Worm (Caenorhabditis elegans): ENCODE data around the gene C17H12.10.
A peak's percentile ranks its signal among the peaks of the same experiment; 100 is the strongest.

The C17H12.10 gene

DNA sequence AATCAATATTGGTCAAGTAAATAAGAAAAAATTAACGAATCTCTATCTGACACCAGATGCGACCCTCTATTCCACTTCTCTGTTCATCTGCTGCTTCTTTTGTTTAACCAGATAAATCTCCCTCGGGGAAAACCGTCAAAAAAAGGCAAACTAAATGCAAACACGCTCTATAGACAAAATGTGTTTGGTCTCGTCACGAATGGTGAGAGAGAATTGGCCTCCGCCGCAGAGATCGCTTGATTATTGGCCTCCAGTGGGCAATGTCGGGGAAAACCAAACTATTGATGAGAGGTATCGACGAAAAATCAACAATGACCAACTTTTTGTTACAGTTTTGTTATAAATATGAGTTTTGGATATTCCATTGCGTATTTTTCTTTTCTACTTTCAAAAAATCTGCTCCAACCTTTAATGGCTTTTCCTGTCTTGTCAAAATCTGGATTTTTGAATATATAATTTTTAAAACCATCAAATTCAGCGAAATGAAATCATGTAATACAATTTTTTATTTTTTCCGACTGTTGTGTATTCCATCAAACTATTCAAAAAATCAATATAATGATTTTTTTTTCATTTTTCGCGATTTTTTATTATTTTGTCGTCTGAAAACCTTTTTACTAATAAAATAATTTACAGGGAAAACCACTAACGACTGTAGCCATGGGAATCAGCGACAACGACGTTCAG is 16.0 kb upstream of the C17H12.10 start, which contains the start of the genes C17H12.2 and vha-8 (continued):
- TF ChIP-seq elt-1 (tag; optimal IDR thresholded peaks at IDR 0.05; ENCODE audit: borderline replicate concordance, insufficient read depth) = peak; percentile 34

DNA sequence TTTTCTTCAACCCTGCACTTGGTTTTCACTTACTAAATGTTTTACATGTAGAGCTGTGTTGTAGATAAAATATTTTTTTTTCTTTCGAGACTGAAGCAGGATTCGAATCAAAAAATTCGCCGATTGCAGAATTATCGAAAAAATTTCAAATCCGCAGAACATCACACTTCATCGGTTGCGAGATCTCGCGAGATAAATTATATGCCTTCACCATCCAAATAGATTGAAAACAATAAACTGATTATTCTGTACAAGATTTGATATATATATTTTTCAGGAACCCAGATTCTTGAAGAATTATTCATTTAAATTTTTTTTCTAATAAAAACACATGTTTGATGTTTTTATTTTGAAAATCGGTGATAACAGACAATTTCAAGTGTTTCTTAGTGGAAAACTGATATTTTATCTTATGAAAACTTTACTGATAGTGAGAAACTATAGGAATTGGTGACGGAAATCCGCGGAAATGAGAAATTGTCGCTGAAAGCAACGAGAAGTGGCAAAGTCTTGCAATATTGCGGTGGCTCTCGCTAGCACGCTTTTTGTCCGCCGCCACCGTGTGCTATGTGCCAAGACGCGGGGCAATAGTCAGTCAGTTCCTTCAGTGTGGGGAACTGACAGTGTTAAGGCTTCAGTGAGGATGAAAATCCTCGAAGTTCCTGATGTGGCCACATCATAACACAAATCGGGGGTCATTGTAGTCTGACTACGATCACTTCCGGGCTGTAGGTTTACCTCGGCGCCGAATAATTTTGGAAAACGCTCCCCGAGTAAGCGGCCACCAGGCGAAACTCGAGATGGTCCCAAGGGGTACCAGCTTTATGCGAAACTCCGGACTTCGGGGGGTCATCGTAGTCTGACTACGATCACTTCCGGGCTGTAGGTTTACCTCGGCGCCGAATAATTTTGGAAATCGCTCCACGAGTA is 14.0 kb upstream of the C17H12.10 start:
- TF ChIP-seq ceh-83 (GFP tag; optimal IDR thresholded peaks at IDR 0.05) (no peak), pha-4 (tag; optimal IDR thresholded peaks at IDR 0.05) (no peak), nhr-12 (tag; optimal IDR thresholded peaks at IDR 0.05) (no peak), flh-1 (GFP tag; optimal IDR thresholded peaks at IDR 0.05) (no peak), snpc-4 (tag; optimal IDR thresholded peaks at IDR 0.05) (no peak), lsy-2 (tag; optimal IDR thresholded peaks at IDR 0.05) (no peak), M03D4.4 (tag; optimal IDR thresholded peaks at IDR 0.05) (no peak), ztf-11 (tag; optimal IDR thresholded peaks at IDR 0.05) (no peak), blmp-1 (tag; optimal IDR thresholded peaks at IDR 0.05) (no peak), sptf-1 (tag; optimal IDR thresholded peaks at IDR 0.05) (no peak), nhr-28 (tag; optimal IDR thresholded peaks at IDR 0.05) (no peak), mep-1 (tag; optimal IDR thresholded peaks at IDR 0.05) (no peak), tbx-8 (GFP tag; optimal IDR thresholded peaks at IDR 0.05) (no peak), unc-39 (tag; optimal IDR thresholded peaks at IDR 0.05) (no peak), sem-2 (GFP tag; optimal IDR thresholded peaks at IDR 0.05) (no peak), cnd-1 (tag; optimal IDR thresholded peaks at IDR 0.05) (no peak), elt-1 (tag; optimal IDR thresholded peaks at IDR 0.05; ENCODE audit: borderline replicate concordance, insufficient read depth) (no peak), ces-1 (GFP tag; optimal IDR thresholded peaks at IDR 0.05) (no peak), zip-8 (tag; optimal IDR thresholded peaks at IDR 0.05) (no peak)

DNA sequence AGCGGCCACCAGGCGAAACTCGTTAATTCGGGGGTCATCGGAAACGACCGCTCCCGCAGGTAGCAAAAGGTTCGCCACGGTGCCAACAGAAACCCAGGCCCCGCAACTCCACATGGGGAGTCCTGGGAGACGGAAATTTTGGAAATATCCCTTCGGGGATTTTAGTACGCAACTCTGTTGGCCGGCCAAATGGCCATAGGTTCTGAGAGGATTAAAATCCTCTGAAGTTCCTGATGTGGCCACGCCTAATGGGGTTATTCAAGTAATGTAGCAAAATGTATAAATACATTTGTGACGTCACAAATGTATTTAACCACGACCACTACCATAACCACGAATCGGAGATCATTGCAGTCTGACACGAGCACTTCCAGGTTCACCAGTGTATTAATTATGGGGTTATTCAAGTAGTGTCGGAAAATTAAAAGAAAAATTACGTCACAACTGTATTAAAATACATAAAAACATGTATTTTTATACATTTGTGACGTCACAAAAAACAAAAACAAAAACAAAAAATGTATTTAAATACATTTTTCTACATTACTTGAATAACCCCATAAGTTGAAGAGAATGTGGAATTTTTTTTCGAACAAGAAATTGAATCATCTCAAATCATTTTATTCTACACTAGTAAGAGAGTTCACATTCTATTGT is 13.2 kb upstream of the C17H12.10 start:
- TF ChIP-seq bed-3 (GFP tag; optimal IDR thresholded peaks at IDR 0.05) (no peak), flh-1 (GFP tag; optimal IDR thresholded peaks at IDR 0.05) (no peak), ceh-83 (GFP tag; optimal IDR thresholded peaks at IDR 0.05) (no peak), unc-120 (tag; optimal IDR thresholded peaks at IDR 0.05; ENCODE audit: poor library complexity, severe bottlenecking) (no peak), nhr-2 (tag; optimal IDR thresholded peaks at IDR 0.05) (no peak), unc-39 (tag; optimal IDR thresholded peaks at IDR 0.05) (no peak), mep-1 (tag; optimal IDR thresholded peaks at IDR 0.05) (no peak), lin-32 (GFP tag; optimal IDR thresholded peaks at IDR 0.05) (no peak), mab-5 (tag; optimal IDR thresholded peaks at IDR 0.05) (no peak), nhr-237 (tag; optimal IDR thresholded peaks at IDR 0.05) (no peak), tbx-8 (GFP tag; optimal IDR thresholded peaks at IDR 0.05) (no peak), elt-1 (tag; optimal IDR thresholded peaks at IDR 0.05; ENCODE audit: borderline replicate concordance, insufficient read depth) (no peak), cnd-1 (tag; optimal IDR thresholded peaks at IDR 0.05) (no peak), zip-8 (tag; optimal IDR thresholded peaks at IDR 0.05) (peak; percentile 96), ces-1 (GFP tag; optimal IDR thresholded peaks at IDR 0.05) (peak; percentile 0), ceh-39 (tag; optimal IDR thresholded peaks at IDR 0.05) (no peak), nhr-76 (tag; optimal IDR thresholded peaks at IDR 0.05) (no peak)

DNA sequence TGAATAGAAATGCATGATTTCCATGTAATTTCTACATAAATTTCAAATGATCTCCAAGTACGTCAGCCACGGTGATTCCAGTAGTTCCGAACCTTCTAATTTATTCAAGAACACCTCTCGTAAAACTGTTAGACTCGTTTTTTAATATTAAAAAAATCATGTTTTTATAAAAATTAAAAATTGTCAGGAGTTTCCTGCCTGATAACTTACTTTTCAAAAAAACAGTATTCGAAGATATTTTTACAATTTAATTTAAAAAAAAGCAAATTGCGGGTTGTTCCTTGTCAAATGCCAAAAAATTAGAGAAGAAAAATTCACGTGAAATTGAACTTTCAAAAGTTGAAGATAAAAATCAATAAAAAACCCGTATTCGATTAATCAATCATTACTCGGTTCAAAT is 11.1 kb upstream of the C17H12.10 start, which contains the start of the genes C17H12.3 and C17H12.12:
Gene C17H12.3 (minus strand): TSS at position 101 of the 400 bp plus-strand sequence.
Gene C17H12.12 (plus strand): TSS at position 396 of the 400 bp plus-strand sequence.
- TF ChIP-seq mep-1 (tag; optimal IDR thresholded peaks at IDR 0.05) (no peak), bed-3 (GFP tag; optimal IDR thresholded peaks at IDR 0.05) (no peak), M03D4.4 (tag; optimal IDR thresholded peaks at IDR 0.05) (no peak), lin-32 (GFP tag; optimal IDR thresholded peaks at IDR 0.05) (no peak)

DNA sequence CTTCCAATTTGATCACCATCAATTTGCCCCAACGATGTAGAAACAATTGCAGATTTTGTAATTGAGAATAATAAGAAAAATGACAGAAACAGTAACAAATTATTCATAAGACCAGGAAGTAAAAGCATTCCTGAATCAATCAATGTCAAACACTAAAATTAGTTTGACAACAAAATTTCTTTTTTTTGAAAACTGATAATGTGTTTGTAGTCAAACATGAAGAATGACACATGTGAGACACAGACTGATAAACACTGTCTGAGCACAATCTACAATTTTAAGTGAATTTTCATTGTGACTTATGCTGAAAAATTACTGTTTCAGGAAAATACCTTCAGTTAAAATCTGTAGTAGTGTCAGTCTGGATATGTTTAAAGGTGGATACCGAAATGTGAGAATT is 4.5 kb upstream of the C17H12.10 start, which contains the start of the genes cest-4 and C17H12.11:
Gene cest-4 (minus strand): TSS at position 206 of the 400 bp plus-strand sequence.
Gene C17H12.11 (plus strand): TSS at position 256 of the 400 bp plus-strand sequence.
- TF ChIP-seq ceh-43 (GFP tag; optimal IDR thresholded peaks at IDR 0.05) = no peak
- TF ChIP-seq hlh-1 (tag; optimal IDR thresholded peaks at IDR 0.05) = no peak
- no peak for TF ChIP-seq sem-2 (GFP tag; optimal IDR thresholded peaks at IDR 0.05)
- TF ChIP-seq ces-1 (GFP tag; optimal IDR thresholded peaks at IDR 0.05) = no peak
- no peak for TF ChIP-seq ceh-39 (tag; optimal IDR thresholded peaks at IDR 0.05)
- TF ChIP-seq lsy-2 (tag; optimal IDR thresholded peaks at IDR 0.05) = no peak
- TF ChIP-seq pha-4 (tag; optimal IDR thresholded peaks at IDR 0.05) = no peak
- no peak for TF ChIP-seq snpc-4 (tag; optimal IDR thresholded peaks at IDR 0.05)
- TF ChIP-seq zip-8 (tag; optimal IDR thresholded peaks at IDR 0.05) = no peak
- no peak for TF ChIP-seq cnd-1 (tag; optimal IDR thresholded peaks at IDR 0.05)
- no peak for TF ChIP-seq mls-2 (tag; optimal IDR thresholded peaks at IDR 0.05)
- TF ChIP-seq mep-1 (tag; optimal IDR thresholded peaks at IDR 0.05) = no peak
- TF ChIP-seq nhr-76 (tag; optimal IDR thresholded peaks at IDR 0.05) = no peak
- no peak for TF ChIP-seq nhr-2 (tag; optimal IDR thresholded peaks at IDR 0.05)
- no peak for TF ChIP-seq unc-120 (tag; optimal IDR thresholded peaks at IDR 0.05; ENCODE audit: poor library complexity, severe bottlenecking)
- no peak for TF ChIP-seq drap-1 (GFP tag; optimal IDR thresholded peaks at IDR 0.05)
- no peak for TF ChIP-seq sptf-1 (tag; optimal IDR thresholded peaks at IDR 0.05)
- no peak for TF ChIP-seq nhr-12 (tag; optimal IDR thresholded peaks at IDR 0.05)

Data from whole organism, mixed stage, embryonic.